Fruit fly (Drosophila melanogaster): ENCODE data around the gene Ndc80.
A peak's percentile ranks its signal among the peaks of the same experiment; 100 is the strongest.

Ndc80 gene

DNA sequence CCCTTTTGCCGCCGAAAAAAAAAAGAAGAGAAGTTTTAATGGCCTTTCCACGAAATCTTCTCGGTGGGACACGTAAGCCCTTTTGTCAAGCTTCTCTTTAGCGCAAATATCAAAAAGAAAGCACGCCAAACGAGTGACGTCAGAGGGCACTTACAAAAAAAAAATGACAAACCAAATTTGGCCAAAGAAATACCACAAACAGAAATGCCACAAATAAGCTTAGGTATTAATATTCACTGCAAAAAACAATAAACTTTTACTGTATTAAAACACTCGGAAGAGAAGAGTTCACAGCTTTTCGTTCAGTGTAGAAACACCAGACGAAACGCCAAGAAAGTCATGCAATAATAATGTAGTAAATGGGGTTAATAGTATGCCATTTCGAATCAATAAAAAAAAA, 43.7 kb downstream of the Ndc80 start (continued):
- no peak for TF ChIP-seq pho (GFP tag; optimal IDR thresholded peaks at IDR 0.05)
- TF ChIP-seq CG15073 (GFP tag; optimal IDR thresholded peaks at IDR 0.05), result no peak
- TF ChIP-seq CG9609 (GFP tag; optimal IDR thresholded peaks at IDR 0.05), result no peak
- TF ChIP-seq abd-A (tag; optimal IDR thresholded peaks at IDR 0.05), result no peak
- no peak for TF ChIP-seq TFAM (GFP tag; optimal IDR thresholded peaks at IDR 0.05)
- TF ChIP-seq CG10267 (tag; optimal IDR thresholded peaks at IDR 0.05), result no peak
- TF ChIP-seq kni (GFP tag; optimal IDR thresholded peaks at IDR 0.05), result no peak
- TF ChIP-seq dm (GFP tag; optimal IDR thresholded peaks at IDR 0.05), result no peak
- TF ChIP-seq HLH3B (GFP tag; IDR thresholded peaks at IDR 0.05), result no peak
- TF ChIP-seq CG2712 (tag; optimal IDR thresholded peaks at IDR 0.05), result no peak
- TF ChIP-seq CG8359 (GFP tag; optimal IDR thresholded peaks at IDR 0.05; ENCODE audit: borderline replicate concordance), result no peak
- no peak for TF ChIP-seq Lim3 (GFP tag; IDR thresholded peaks at IDR 0.05)
- no peak for TF ChIP-seq CG3838 (GFP tag; optimal IDR thresholded peaks at IDR 0.05)
- no peak for TF ChIP-seq wek (GFP tag; optimal IDR thresholded peaks at IDR 0.05)
- no peak for TF ChIP-seq insv (GFP tag; optimal IDR thresholded peaks at IDR 0.05)
- TF ChIP-seq CG18476 (GFP tag; optimal IDR thresholded peaks at IDR 0.05), result no peak
- TF ChIP-seq CG16863 (GFP tag; optimal IDR thresholded peaks at IDR 0.05), result no peak
- TF ChIP-seq HLHmδ (GFP tag; optimal IDR thresholded peaks at IDR 0.05), result no peak
- TF ChIP-seq Ada2b (GFP tag; IDR thresholded peaks at IDR 0.05), result peak; percentile 52
- no peak for TF ChIP-seq org-1 (GFP tag; optimal IDR thresholded peaks at IDR 0.05)
- TF ChIP-seq CG8478 (optimal IDR thresholded peaks at IDR 0.05), result no peak
- TF ChIP-seq ewg (GFP tag; optimal IDR thresholded peaks at IDR 0.05), result no peak
- no peak for TF ChIP-seq bbx (GFP tag; IDR thresholded peaks at IDR 0.05; ENCODE audit: partially characterized antibody)
- no peak for TF ChIP-seq Kr (GFP tag; optimal IDR thresholded peaks at IDR 0.05)
- peak; percentile 4 for TF ChIP-seq zfh2 (GFP tag; optimal IDR thresholded peaks at IDR 0.05)
- no peak for TF ChIP-seq CG8290 (GFP tag; optimal IDR thresholded peaks at IDR 0.05)
- TF ChIP-seq CG8290 (tag; optimal IDR thresholded peaks at IDR 0.05), result no peak
- no peak for TF ChIP-seq nerfin-2 (GFP tag; IDR thresholded peaks at IDR 0.05; ENCODE audit: partially characterized antibody)
- TF ChIP-seq ac (GFP tag; optimal IDR thresholded peaks at IDR 0.05), result no peak
- no peak for TF ChIP-seq CG10462 (GFP tag; optimal IDR thresholded peaks at IDR 0.05)
- peak; percentile 35; the same call in 1 of the 2 replicates for TF ChIP-seq Atf6 (GFP tag; IDR thresholded peaks at IDR 0.05)
- no peak for TF ChIP-seq Tbp (GFP tag; optimal IDR thresholded peaks at IDR 0.05)
- TF ChIP-seq sqz (GFP tag; optimal IDR thresholded peaks at IDR 0.05), result no peak
- peak; percentile 19 for TF ChIP-seq CG10979 (tag; optimal IDR thresholded peaks at IDR 0.05)
- no peak for TF ChIP-seq CG1792 (GFP tag; optimal IDR thresholded peaks at IDR 0.05)
- TF ChIP-seq CG7372 (GFP tag; IDR thresholded peaks at IDR 0.05), result no peak
- no peak for TF ChIP-seq wdn (GFP tag; IDR thresholded peaks at IDR 0.05)
- TF ChIP-seq CG4820 (GFP tag; optimal IDR thresholded peaks at IDR 0.05), result no peak
- TF ChIP-seq Mes4 (GFP tag; optimal IDR thresholded peaks at IDR 0.05), result no peak
- no peak for TF ChIP-seq MTF-1 (GFP tag; optimal IDR thresholded peaks at IDR 0.05; ENCODE audit: borderline replicate concordance)
- TF ChIP-seq fd102C (GFP tag; optimal IDR thresholded peaks at IDR 0.05), result no peak
- no peak for TF ChIP-seq CG9727 (GFP tag; optimal IDR thresholded peaks at IDR 0.05)
- TF ChIP-seq CG13296 (GFP tag; optimal IDR thresholded peaks at IDR 0.05), result peak; percentile 8
- TF ChIP-seq sr (GFP tag; IDR thresholded peaks at IDR 0.05), result no peak
- TF ChIP-seq Doc2 (GFP tag; IDR thresholded peaks at IDR 0.05), result no peak
- TF ChIP-seq Nf-YB (GFP tag; optimal IDR thresholded peaks at IDR 0.05), result no peak
- no peak for TF ChIP-seq ttk (GFP tag; IDR thresholded peaks at IDR 0.05)
- no peak for TF ChIP-seq CG3163 (GFP tag; optimal IDR thresholded peaks at IDR 0.05)
- TF ChIP-seq CG12942 (GFP tag; optimal IDR thresholded peaks at IDR 0.05), result no peak
- no peak for TF ChIP-seq CG30020 (tag; optimal IDR thresholded peaks at IDR 0.05)
- TF ChIP-seq CG8944 (GFP tag; optimal IDR thresholded peaks at IDR 0.05), result no peak
- no peak for TF ChIP-seq toy (GFP tag; IDR thresholded peaks at IDR 0.05)
- no peak for TF ChIP-seq B-H1 (GFP tag; IDR thresholded peaks at IDR 0.05)
- TF ChIP-seq br (optimal IDR thresholded peaks at IDR 0.05), result no peak
